Worm (Caenorhabditis elegans): ENCODE results near the gene clec-56.

DNA sequence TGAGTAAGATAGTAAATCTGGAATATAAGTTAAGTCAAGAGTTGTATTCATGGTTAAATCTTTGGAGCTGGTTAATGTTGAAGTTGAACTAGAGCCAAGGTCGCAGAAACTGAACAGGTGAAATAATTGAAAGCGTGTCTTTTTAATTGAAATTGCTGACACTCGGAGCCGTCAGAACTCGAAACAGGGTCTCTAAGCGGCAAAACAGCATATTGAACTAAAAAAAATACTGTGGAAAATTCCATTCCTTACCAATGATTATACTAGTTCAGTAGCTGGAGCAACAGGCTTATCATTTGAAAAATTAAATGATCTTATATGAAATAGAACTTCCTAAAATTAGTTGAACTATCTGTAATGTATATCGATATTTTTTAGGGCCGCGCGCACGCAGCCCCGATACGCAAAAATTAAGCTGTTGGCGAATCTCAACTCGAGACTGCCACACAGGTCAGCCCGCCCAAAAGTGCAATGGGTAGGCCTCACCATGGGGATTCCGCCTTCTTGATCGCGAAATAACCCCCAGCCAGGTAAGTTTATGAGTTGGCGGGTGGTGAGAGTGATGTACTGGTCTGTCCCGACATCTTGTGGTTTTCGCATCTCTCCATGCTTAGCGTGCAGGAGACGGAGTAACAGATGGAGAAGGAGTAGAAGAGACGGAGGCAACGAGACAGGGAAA lies 5.9 kb upstream of the clec-56 start, which contains the start of gene srz-97:
- TF ChIP-seq ama-1 (optimal IDR thresholded peaks at IDR 0.05) (no peak), nhr-77 (tag; optimal IDR thresholded peaks at IDR 0.05) (peak; percentile 42), ZK546.5 (tag; optimal IDR thresholded peaks at IDR 0.05) (no peak), lsy-12 (tag; optimal IDR thresholded peaks at IDR 0.05) (no peak), elt-2 (tag; optimal IDR thresholded peaks at IDR 0.05) (peak; percentile 47), egl-27 (tag; optimal IDR thresholded peaks at IDR 0.05) (no peak), nhr-11 (tag; optimal IDR thresholded peaks at IDR 0.05) (no peak), fos-1 (tag; optimal IDR thresholded peaks at IDR 0.05) (no peak), nhr-28 (tag; optimal IDR thresholded peaks at IDR 0.05) (no peak), nfya-1 (tag; optimal IDR thresholded peaks at IDR 0.05; ENCODE audit: insufficient read depth) (no peak), mml-1 (tag; optimal IDR thresholded peaks at IDR 0.05) (no peak)

Data from whole organism, L3 larva.